Worm (Caenorhabditis elegans): ENCODE data around the gene let-268.

- TF ChIP-seq ZK546.5 (tag; optimal IDR thresholded peaks at IDR 0.05) (no peak), pha-4 (tag; optimal IDR thresholded peaks at IDR 0.05) (no peak), jun-1 (tag; optimal IDR thresholded peaks at IDR 0.05) (no peak), snpc-4 (tag; optimal IDR thresholded peaks at IDR 0.05) (no peak), nfya-1 (tag; optimal IDR thresholded peaks at IDR 0.05; ENCODE audit: insufficient read depth) (no peak), nhr-43 (tag; optimal IDR thresholded peaks at IDR 0.05; ENCODE audit: poor library complexity, severe bottlenecking) (no peak), unc-62 (GFP tag; optimal IDR thresholded peaks at IDR 0.05) (no peak), sea-2 (GFP tag; optimal IDR thresholded peaks at IDR 0.05) (no peak), aly-2 (tag; optimal IDR thresholded peaks at IDR 0.05) (no peak), elt-2 (tag; optimal IDR thresholded peaks at IDR 0.05) (no peak)
These were observed 28.0 kb upstream of the let-268 start, which contains the start of gene die-1 for ce11 chrII:10067817-10068216.

All from whole organism, L3 larva.